Fruit fly (Drosophila melanogaster) whole organism, wandering third instar larva: Measurements from ENCODE around the gene CG15370.

ENCODE experiments used
- Abd-B ChIP-seq: fragments of >200 bp; optimal IDR thresholded peaks from 2 replicates; lab custom pipeline; 2017; ENCODE audit warnings: missing biosample characterization, missing genetic modification characterization
- CG32264 ChIP-seq: fragments of 200-800 bp; sonication (Bioruptor generic); optimal IDR thresholded peaks from 2 replicates; lab custom pipeline; 2016; ENCODE audit warnings: missing biosample characterization, missing genetic modification characterization
- CG9705 ChIP-seq: fragments of 200-800 bp; sonication (Bioruptor generic); optimal IDR thresholded peaks from 2 replicates; lab custom pipeline; 2018; ENCODE audit warnings: missing biosample characterization, mild to moderate bottlenecking, missing genetic modification characterization
- CrebA ChIP-seq: fragments of 200-800 bp; sonication (Bioruptor generic); optimal IDR thresholded peaks from 2 replicates; lab custom pipeline; 2016; ENCODE audit warnings: missing biosample characterization, mild to moderate bottlenecking, missing genetic modification characterization, borderline replicate concordance
- Dfd ChIP-seq: fragments of >200 bp; optimal IDR thresholded peaks from 2 replicates; lab custom pipeline; 2017; ENCODE audit warnings: missing biosample characterization, missing genetic modification characterization
- GATAd ChIP-seq: sonication (Bioruptor generic); optimal IDR thresholded peaks from 2 replicates; lab custom pipeline; 2016; ENCODE audit warnings: missing biosample characterization, missing genetic modification characterization
- HLH106 ChIP-seq: fragments of 200-800 bp; optimal IDR thresholded peaks from 3 replicates; lab custom pipeline; 2019; ENCODE audit warnings: missing biosample characterization, mild to moderate bottlenecking, missing genetic modification characterization, moderate library complexity
- Hnf4 ChIP-seq: fragments of 200-800 bp; sonication (Bioruptor generic); optimal IDR thresholded peaks from 2 replicates; lab custom pipeline; 2016; ENCODE audit warnings: missing biosample characterization, mild to moderate bottlenecking, missing genetic modification characterization
- Hr78 ChIP-seq: fragments of >200 bp; optimal IDR thresholded peaks from 2 replicates; lab custom pipeline; 2017; ENCODE audit warnings: missing biosample characterization, missing genetic modification characterization
- Hr83 ChIP-seq: fragments of 200-300 bp; sonication (Bioruptor generic); optimal IDR thresholded peaks from 2 replicates; lab custom pipeline; 2016; ENCODE audit warnings: missing biosample characterization, mild to moderate bottlenecking, missing genetic modification characterization, moderate library complexity; ENCODE audit not compliant: poor library complexity, severe bottlenecking
- Jra ChIP-seq: sonication (Bioruptor generic); optimal IDR thresholded peaks from 2 replicates; lab custom pipeline; 2016; ENCODE audit warnings: missing biosample characterization, missing genetic modification characterization
- Mio ChIP-seq: sonication (Bioruptor generic); optimal IDR thresholded peaks from 2 replicates; lab custom pipeline; 2016; ENCODE audit warnings: missing biosample characterization, missing genetic modification characterization
- Myc ChIP-seq: fragments of >200 bp; optimal IDR thresholded peaks from 2 replicates; lab custom pipeline; 2017
- N ChIP-seq: fragments of >200 bp; optimal IDR thresholded peaks from 2 replicates; lab custom pipeline; 2018; ENCODE audit warnings: missing biosample characterization, missing external identifiers, missing genetic modification characterization
- OdsH ChIP-seq: fragments of 200-800 bp; sonication (Bioruptor generic); optimal IDR thresholded peaks from 2 replicates; lab custom pipeline; 2016; ENCODE audit warnings: missing biosample characterization, mild to moderate bottlenecking, missing genetic modification characterization
- Rel ChIP-seq, 2 experiments: fragments of 200-800 bp; sonication (Bioruptor generic) in 1 of 2; optimal IDR thresholded peaks; 2 replicates in 1 of 2; 3 replicates in 1 of 2; lab custom pipeline; 2016 to 2019; ENCODE audit warnings: mild to moderate bottlenecking in 2 of 2, missing biosample characterization in 2 of 2, missing genetic modification characterization in 2 of 2, moderate library complexity in 1 of 2
- Sp1 ChIP-seq: fragments of 200-800 bp; sonication (Bioruptor generic); optimal IDR thresholded peaks from 3 replicates; lab custom pipeline; 2019; ENCODE audit warnings: missing biosample characterization, mild to moderate bottlenecking, missing genetic modification characterization, moderate library complexity
- Vsx2 ChIP-seq: fragments of 200-300, 225-300 bp; sonication (Bioruptor generic); optimal IDR thresholded peaks from 2 replicates; lab custom pipeline; 2018; ENCODE audit warnings: missing biosample characterization, missing genetic modification characterization; ENCODE audit not compliant: partially characterized antibody
- brk ChIP-seq: fragments of 200-800 bp; sonication (Bioruptor generic); optimal IDR thresholded peaks from 2 replicates; lab custom pipeline; 2016; ENCODE audit warnings: missing biosample characterization, mild to moderate bottlenecking, missing genetic modification characterization
- dmrt93B ChIP-seq: fragments of 200-800 bp; sonication (Bioruptor generic); optimal IDR thresholded peaks from 2 replicates; lab custom pipeline; 2018; ENCODE audit warnings: missing biosample characterization, mild to moderate bottlenecking, missing genetic modification characterization
- dsf ChIP-seq: sonication (Bioruptor generic); optimal IDR thresholded peaks from 2 replicates; lab custom pipeline; 2016; ENCODE audit warnings: missing biosample characterization, missing genetic modification characterization, borderline replicate concordance
- ey ChIP-seq: fragments of 200-800 bp; sonication (Bioruptor generic); optimal IDR thresholded peaks from 2 replicates; lab custom pipeline; 2016; ENCODE audit warnings: missing biosample characterization, missing genetic modification characterization
- foxo ChIP-seq, 2 experiments: fragments of 200-800 bp; sonication (Bioruptor generic); optimal IDR thresholded peaks; 2 replicates in 1 of 2; 3 replicates in 1 of 2; lab custom pipeline; 2016 to 2017; ENCODE audit warnings: missing biosample characterization in 2 of 2, missing genetic modification characterization in 2 of 2
- fru ChIP-seq: fragments of 200-800 bp; sonication (Bioruptor generic); optimal IDR thresholded peaks from 3 replicates; lab custom pipeline; 2016; ENCODE audit warnings: missing biosample characterization, mild to moderate bottlenecking, missing genetic modification characterization
- h ChIP-seq: fragments of 200-800 bp; sonication (Bioruptor generic); optimal IDR thresholded peaks from 3 replicates; lab custom pipeline; 2016; ENCODE audit warnings: missing biosample characterization, mild to moderate bottlenecking, missing genetic modification characterization
- jim ChIP-seq: fragments of 175-275, 200-325 bp; sonication (Bioruptor generic); optimal IDR thresholded peaks from 2 replicates; lab custom pipeline; 2016; ENCODE audit warnings: missing biosample characterization, mild to moderate bottlenecking, missing genetic modification characterization
- psq ChIP-seq: fragments of 200-800 bp; sonication (Bioruptor generic); optimal IDR thresholded peaks from 3 replicates; lab custom pipeline; 2017; ENCODE audit warnings: missing biosample characterization, mild to moderate bottlenecking, missing genetic modification characterization, moderate library complexity
- rgr ChIP-seq: fragments of 200-800 bp; sonication (Bioruptor generic); optimal IDR thresholded peaks from 3 replicates; lab custom pipeline; 2016; ENCODE audit warnings: missing biosample characterization, mild to moderate bottlenecking, missing genetic modification characterization
- sage ChIP-seq: fragments of 200-800 bp; sonication (Bioruptor generic); optimal IDR thresholded peaks from 2 replicates; lab custom pipeline; 2016; ENCODE audit warnings: missing biosample characterization, mild to moderate bottlenecking, missing genetic modification characterization
- sv ChIP-seq: fragments of 200-800 bp; sonication (Bioruptor generic); optimal IDR thresholded peaks from 3 replicates; lab custom pipeline; 2016; ENCODE audit warnings: missing biosample characterization, missing genetic modification characterization
- tai ChIP-seq: sonication (Bioruptor generic); optimal IDR thresholded peaks from 2 replicates; lab custom pipeline; 2016; ENCODE audit warnings: missing biosample characterization, missing genetic modification characterization
- usp ChIP-seq: fragments of >200 bp; optimal IDR thresholded peaks from 2 replicates; lab custom pipeline; 2017; ENCODE audit warnings: missing biosample characterization, missing genetic modification characterization
- woc ChIP-seq: sonication (Bioruptor generic); optimal IDR thresholded peaks from 2 replicates; lab custom pipeline; 2016; ENCODE audit warnings: missing biosample characterization, mild to moderate bottlenecking, missing genetic modification characterization

The CG15370 gene

DNA sequence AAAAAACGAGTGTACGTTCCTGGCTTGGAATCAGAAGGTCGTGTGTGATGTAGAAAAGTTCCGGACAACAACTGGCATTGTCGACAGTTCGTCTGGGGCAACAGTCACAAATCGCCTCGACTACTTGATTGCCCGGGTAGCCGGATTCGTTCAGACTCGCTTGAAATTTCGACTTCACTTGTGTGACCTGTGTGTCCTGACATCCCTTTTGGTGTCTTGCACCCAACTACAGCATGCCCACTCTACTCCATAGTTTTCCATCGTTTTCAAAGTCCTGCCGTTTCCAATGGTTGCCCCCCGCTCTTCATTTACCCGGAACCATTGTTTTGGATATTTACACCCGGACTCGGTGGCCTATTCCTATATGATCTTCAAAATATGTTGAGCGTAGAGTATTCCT lies 42.4 kb downstream of the CG15370 start, which contains the start of gene Erk7:
Gene Erk7, minus strand, starts transcription at position 101 of the 400 bp plus-strand sequence.
- TF ChIP-seq CrebA (GFP tag; lab: Kevin White, UChicago) (no peak), brk (no peak), sv (GFP tag; lab: Kevin White, UChicago) (no peak), sage (GFP tag; lab: Kevin White, UChicago) (no peak), OdsH (GFP tag; lab: Kevin White, UChicago) (no peak), GATAd (GFP tag; lab: Kevin White, UChicago) (no peak), fru (no peak), Vsx2 (GFP tag; lab: Kevin White, UChicago) (no peak), psq (GFP tag; lab: Kevin White, UChicago) (no peak), tai (GFP tag; lab: Kevin White, UChicago) (no peak), usp (GFP tag; lab: Kevin White, UChicago) (no peak), jim (GFP tag; lab: Kevin White, UChicago) (no peak), woc (GFP tag; lab: Kevin White, UChicago) (no peak), CG9705 (GFP tag; lab: Kevin White, UChicago) (no peak)

DNA sequence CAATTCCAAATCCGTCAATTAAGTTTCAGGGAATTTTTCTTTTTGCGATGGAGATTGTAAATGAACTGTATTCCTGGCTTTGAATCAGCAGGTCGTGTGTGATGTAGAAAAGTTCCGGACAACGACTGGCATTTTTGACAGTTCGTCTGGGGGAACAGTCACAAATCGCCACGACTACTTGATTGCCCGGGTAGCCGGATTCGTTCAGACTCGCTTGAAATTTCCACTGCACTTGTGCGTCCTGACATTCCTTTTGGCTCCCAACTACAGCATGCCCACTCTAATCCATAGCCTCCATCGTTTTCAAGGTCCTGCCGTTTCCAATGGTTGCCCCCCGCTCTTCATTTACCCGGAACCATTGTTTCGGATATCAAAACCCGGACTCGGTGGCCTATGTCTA lies 44.6 kb downstream of the CG15370 start, which contains the start of gene CG17440:
Gene CG17440, minus strand, starts transcription at position 101 of the 400 bp plus-strand sequence.
- TF ChIP-seq ey (GFP tag; lab: Kevin White, UChicago) (no peak), dmrt93B (GFP tag; lab: Kevin White, UChicago) (no peak), Rel (GFP tag; optimal IDR thresholded peaks at IDR 0.05; lab: Kevin White, UChicago) (no peak), Rel (tag; optimal IDR thresholded peaks at IDR 0.05; lab: Kevin White, UChicago) (no peak), OdsH (GFP tag; lab: Kevin White, UChicago) (no peak), Abd-B (GFP tag; lab: Kevin White, UChicago) (no peak), jim (GFP tag; lab: Kevin White, UChicago) (no peak), usp (GFP tag; lab: Kevin White, UChicago) (no peak), Vsx2 (GFP tag; lab: Kevin White, UChicago) (no peak), Dfd (no peak), CG32264 (no peak), Jra (GFP tag; lab: Kevin White, UChicago) (no peak), Myc (lab: Kevin White, UChicago) (no peak), psq (GFP tag; lab: Kevin White, UChicago) (no peak), Mio (GFP tag; lab: Kevin White, UChicago) (no peak), rgr (GFP tag; lab: Kevin White, UChicago) (no peak), N (GFP tag; lab: Kevin White, UChicago) (no peak), CG9705 (GFP tag; lab: Kevin White, UChicago) (no peak), h (GFP tag; lab: Kevin White, UChicago) (no peak), fru (no peak), foxo (GFP tag; optimal IDR thresholded peaks at IDR 0.05; lab: Kevin White, UChicago) (no peak)

DNA sequence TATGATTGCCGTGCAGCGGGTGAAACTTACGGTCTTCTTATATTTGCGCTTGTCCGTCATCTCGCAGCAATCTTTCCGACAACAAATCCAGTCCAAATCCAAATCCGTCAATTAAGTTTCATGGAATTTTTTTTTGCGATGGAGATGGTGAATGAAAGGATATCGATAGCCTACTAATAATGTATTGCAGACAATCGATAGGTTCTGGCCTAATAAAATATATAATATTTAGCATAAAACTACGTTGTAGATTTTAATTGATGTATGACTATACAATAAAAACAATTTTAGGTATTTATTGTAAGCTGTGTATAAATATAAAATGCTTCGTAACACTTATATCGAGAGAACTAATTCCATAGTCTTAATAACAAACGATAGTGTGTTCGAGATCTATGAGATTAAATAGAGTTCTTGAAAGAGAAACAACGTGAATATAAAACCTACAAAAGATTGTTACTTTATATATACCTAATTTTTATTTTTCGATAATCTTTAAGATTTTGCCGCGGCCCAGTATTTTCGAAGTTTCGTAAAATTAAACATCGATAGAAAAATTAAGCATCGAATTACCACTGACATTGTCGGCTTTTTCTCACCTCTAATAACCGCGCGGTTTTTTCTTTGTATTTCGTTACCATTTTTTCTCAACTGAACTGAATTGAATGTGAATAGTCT lies 47.7 kb downstream of the CG15370 start, which contains the start of the genes Cfp1 and Aladin:
Gene Cfp1, minus strand, starts transcription at position 131 of the 678 bp plus-strand sequence.
Gene Aladin, plus strand, starts transcription at position 584 of the 678 bp plus-strand sequence.
- TF ChIP-seq ey (GFP tag; lab: Kevin White, UChicago) (no peak), Myc (lab: Kevin White, UChicago) (no peak), HLH106 (tag; lab: Kevin White, UChicago) (no peak), sage (GFP tag; lab: Kevin White, UChicago) (no peak), tai (GFP tag; lab: Kevin White, UChicago) (no peak), CG32264 (no peak), rgr (GFP tag; lab: Kevin White, UChicago) (no peak), CG9705 (GFP tag; lab: Kevin White, UChicago) (no peak), N (GFP tag; lab: Kevin White, UChicago) (no peak), dsf (GFP tag; lab: Kevin White, UChicago) (no peak), GATAd (GFP tag; lab: Kevin White, UChicago) (no peak), Sp1 (GFP tag; lab: Kevin White, UChicago) (no peak), brk (no peak), Hr83 (no peak), Mio (GFP tag; lab: Kevin White, UChicago) (no peak), CrebA (GFP tag; lab: Kevin White, UChicago) (no peak), Hnf4 (GFP tag; lab: Kevin White, UChicago) (no peak), Abd-B (GFP tag; lab: Kevin White, UChicago) (no peak), Hr78 (GFP tag; lab: Kevin White, UChicago) (no peak)
